Fruit fly (Drosophila melanogaster) whole organism, prepupa: ENCODE data around the gene CG33107.
A peak's percentile ranks its signal among the peaks of the same experiment; 100 is the strongest.

Experiments
- Blimp-1 ChIP-seq: fragments of 200-800 bp; sonication (Bioruptor generic); optimal IDR thresholded peaks from 3 replicates; lab custom pipeline; 2017; ENCODE audit warnings: missing biosample characterization, missing genetic modification characterization, mild to moderate bottlenecking, moderate library complexity, missing genetic modification reagents
- CG10631 ChIP-seq: fragments of 200-800 bp; sonication (Bioruptor generic); optimal IDR thresholded peaks from 2 replicates; lab custom pipeline; 2016; ENCODE audit warnings: missing biosample characterization, missing genetic modification characterization
- CG10669 ChIP-seq: fragments of 200-800 bp; sonication (Bioruptor generic); optimal IDR thresholded peaks from 3 replicates; lab custom pipeline; 2018; ENCODE audit warnings: missing biosample characterization, mild to moderate bottlenecking, missing genetic modification characterization, moderate library complexity
- CG11294 ChIP-seq: fragments of 200-800 bp; sonication (Bioruptor generic); IDR thresholded peaks from 2 replicates; pipeline ENCODE4 v1.3.6; 2022; ENCODE audit warnings: missing biosample characterization, missing genetic modification characterization
- CG11762 ChIP-seq: fragments of 200-800 bp; sonication (Bioruptor generic); optimal IDR thresholded peaks from 3 replicates; lab custom pipeline; 2016; ENCODE audit warnings: missing biosample characterization, missing genetic modification characterization; ENCODE audit not compliant: insufficient read depth
- CG15336 ChIP-seq: fragments of 200-800 bp; sonication (Bioruptor generic); IDR thresholded peaks from 2 replicates; pipeline ENCODE4 v1.3.6; 2022; ENCODE audit warnings: missing biosample characterization, missing genetic modification characterization
- CG16779 ChIP-seq: fragments of 200-800 bp; sonication (Bioruptor generic); optimal IDR thresholded peaks from 3 replicates; lab custom pipeline; 2017; ENCODE audit warnings: missing biosample characterization, mild to moderate bottlenecking, missing genetic modification characterization
- CG3032 ChIP-seq: fragments of 200-800 bp; optimal IDR thresholded peaks from 2 replicates; lab custom pipeline; 2019; ENCODE audit warnings: missing biosample characterization, mild to moderate bottlenecking, missing genetic modification characterization, moderate library complexity
- CG31627 ChIP-seq: fragments of 200-800 bp; sonication (Bioruptor generic); optimal IDR thresholded peaks from 3 replicates; lab custom pipeline; 2016; ENCODE audit warnings: missing biosample characterization, missing genetic modification characterization
- CG32006 ChIP-seq: fragments of 200-800 bp; sonication (Bioruptor generic); optimal IDR thresholded peaks from 3 replicates; lab custom pipeline; 2017; ENCODE audit warnings: missing biosample characterization, mild to moderate bottlenecking, missing genetic modification characterization
- CG34406 ChIP-seq: fragments of 200-800 bp; sonication (Bioruptor generic); optimal IDR thresholded peaks from 3 replicates; lab custom pipeline; 2016; ENCODE audit warnings: missing biosample characterization, missing genetic modification characterization
- CG3919 ChIP-seq: fragments of 200-800 bp; sonication (Bioruptor generic); optimal IDR thresholded peaks from 3 replicates; lab custom pipeline; 2016; ENCODE audit warnings: missing biosample characterization, missing genetic modification characterization
- CG4318 ChIP-seq: fragments of 200-800 bp; sonication (Bioruptor generic); optimal IDR thresholded peaks from 3 replicates; lab custom pipeline; 2017; ENCODE audit warnings: missing biosample characterization, mild to moderate bottlenecking, missing genetic modification characterization
- CG6163 ChIP-seq: fragments of 200-800 bp; sonication (Bioruptor generic); IDR thresholded peaks from 3 replicates; pipeline ENCODE4 v1.3.6; 2022; ENCODE audit warnings: missing biosample characterization, missing genetic modification characterization
- CG6276 ChIP-seq: fragments of 200-800 bp; sonication (Bioruptor generic); optimal IDR thresholded peaks from 2 replicates; lab custom pipeline; 2017; ENCODE audit warnings: missing biosample characterization, mild to moderate bottlenecking, missing genetic modification characterization
- CG6792 ChIP-seq: fragments of 200-800 bp; sonication (Bioruptor generic); optimal IDR thresholded peaks from 3 replicates; lab custom pipeline; 2016; ENCODE audit warnings: missing biosample characterization, missing genetic modification characterization
- CG6854 ChIP-seq: fragments of 200-800 bp; sonication (Bioruptor generic); optimal IDR thresholded peaks from 2 replicates; lab custom pipeline; 2017; ENCODE audit warnings: missing biosample characterization, mild to moderate bottlenecking, missing genetic modification characterization
- CG7368 ChIP-seq: fragments of 200-800 bp; sonication (Bioruptor generic); optimal IDR thresholded peaks from 3 replicates; lab custom pipeline; 2016; ENCODE audit warnings: missing biosample characterization, missing genetic modification characterization
- CG8119 ChIP-seq: fragments of 200-800 bp; sonication (Bioruptor generic); IDR thresholded peaks from 3 replicates; pipeline ENCODE4 v1.3.6; 2022; ENCODE audit warnings: missing biosample characterization, missing genetic modification characterization
- CG8319 ChIP-seq: fragments of 200-800 bp; sonication (Bioruptor generic); optimal IDR thresholded peaks from 3 replicates; lab custom pipeline; 2016; ENCODE audit warnings: missing biosample characterization, missing genetic modification characterization
- CG8632 ChIP-seq: fragments of 200-800 bp; sonication (Bioruptor generic); optimal IDR thresholded peaks from 3 replicates; lab custom pipeline; 2016; ENCODE audit warnings: missing biosample characterization, missing genetic modification characterization
- CG9139 ChIP-seq: fragments of 200-800 bp; sonication (Bioruptor generic); optimal IDR thresholded peaks from 3 replicates; lab custom pipeline; 2017; ENCODE audit warnings: missing biosample characterization, mild to moderate bottlenecking, missing genetic modification characterization
- Eip75B ChIP-seq: fragments of 200-800 bp; sonication (Bioruptor generic); optimal IDR thresholded peaks from 3 replicates; lab custom pipeline; 2016; ENCODE audit warnings: missing biosample characterization, missing genetic modification characterization
- Eip78C ChIP-seq: fragments of 200-800 bp; sonication (Bioruptor generic); peaks from one replicate; lab custom pipeline; 2016; ENCODE audit warnings: missing biosample characterization, missing genetic modification characterization
- Ets21C ChIP-seq: fragments of 200-800 bp; sonication (Bioruptor generic); optimal IDR thresholded peaks from 3 replicates; lab custom pipeline; 2016; ENCODE audit warnings: missing biosample characterization, missing genetic modification characterization
- Ets96B ChIP-seq: fragments of 200-800 bp; optimal IDR thresholded peaks from 2 replicates; lab custom pipeline; 2019; ENCODE audit warnings: missing biosample characterization, mild to moderate bottlenecking, missing genetic modification characterization, moderate library complexity
- Hr38 ChIP-seq: sonication (Bioruptor generic); optimal IDR thresholded peaks from 2 replicates; lab custom pipeline; 2016; ENCODE audit warnings: missing biosample characterization, missing genetic modification characterization
- Hr39 ChIP-seq: fragments of 200-800 bp; sonication (Bioruptor generic); optimal IDR thresholded peaks from 2 replicates; lab custom pipeline; 2016; ENCODE audit warnings: missing biosample characterization, missing genetic modification characterization
- Hr4 ChIP-seq: fragments of 200-800 bp; sonication (Bioruptor generic); optimal IDR thresholded peaks from 3 replicates; lab custom pipeline; 2016; ENCODE audit warnings: missing biosample characterization, missing genetic modification characterization
- Lpt ChIP-seq: fragments of 200-800 bp; sonication (Bioruptor generic); optimal IDR thresholded peaks from 3 replicates; lab custom pipeline; 2016; ENCODE audit warnings: missing biosample characterization, missing genetic modification characterization
- Met ChIP-seq: fragments of 200-800 bp; sonication (Bioruptor generic); optimal IDR thresholded peaks from 3 replicates; lab custom pipeline; 2016; ENCODE audit warnings: missing biosample characterization, missing genetic modification characterization
- OdsH ChIP-seq: fragments of 200-800 bp; sonication (Bioruptor generic); optimal IDR thresholded peaks from 3 replicates; lab custom pipeline; 2016; ENCODE audit warnings: missing biosample characterization, missing genetic modification characterization
- Smox ChIP-seq: fragments of 200-800 bp; sonication (Bioruptor generic); optimal IDR thresholded peaks from 3 replicates; lab custom pipeline; 2016; ENCODE audit warnings: missing biosample characterization, missing genetic modification characterization
- Sox14 ChIP-seq: fragments of 200-800 bp; sonication (Bioruptor generic); optimal IDR thresholded peaks from 3 replicates; lab custom pipeline; 2016; ENCODE audit warnings: missing biosample characterization, missing genetic modification characterization
- acj6 ChIP-seq: fragments of 200-800 bp; sonication (Bioruptor generic); optimal IDR thresholded peaks from 3 replicates; lab custom pipeline; 2016; ENCODE audit warnings: missing biosample characterization, missing genetic modification characterization
- cyc ChIP-seq: fragments of 200-800 bp; sonication (Bioruptor generic); optimal IDR thresholded peaks from 3 replicates; lab custom pipeline; 2016; ENCODE audit warnings: missing biosample characterization, missing genetic modification characterization
- dac ChIP-seq: fragments of 200-800 bp; sonication (Bioruptor generic); optimal IDR thresholded peaks from 2 replicates; lab custom pipeline; 2017; ENCODE audit warnings: missing biosample characterization, mild to moderate bottlenecking, missing genetic modification characterization
- dsx ChIP-seq: fragments of 200-800 bp; optimal IDR thresholded peaks from 3 replicates; lab custom pipeline; 2019; ENCODE audit warnings: missing biosample characterization, mild to moderate bottlenecking, missing genetic modification characterization, moderate library complexity; ENCODE audit not compliant: poor library complexity, severe bottlenecking
- esn ChIP-seq: fragments of 200-800 bp; sonication (Bioruptor generic); optimal IDR thresholded peaks from 2 replicates; lab custom pipeline; 2016; ENCODE audit warnings: missing biosample characterization, mild to moderate bottlenecking, missing genetic modification characterization, moderate library complexity
- fd59A ChIP-seq: fragments of 200-800 bp; sonication (Bioruptor generic); optimal IDR thresholded peaks from 2 replicates; lab custom pipeline; 2017; ENCODE audit warnings: missing biosample characterization, mild to moderate bottlenecking, missing genetic modification characterization, missing genetic modification reagents
- fd85E ChIP-seq: fragments of 200-800 bp; sonication (Bioruptor generic); optimal IDR thresholded peaks from 3 replicates; lab custom pipeline; 2016; ENCODE audit warnings: missing biosample characterization, missing genetic modification characterization
- fkh ChIP-seq: fragments of 200-800 bp; sonication (Bioruptor generic); optimal IDR thresholded peaks from 3 replicates; lab custom pipeline; 2017; ENCODE audit warnings: missing biosample characterization, mild to moderate bottlenecking, missing genetic modification characterization, moderate library complexity
- net ChIP-seq: fragments of 200-800 bp; sonication (Bioruptor generic); optimal IDR thresholded peaks from 3 replicates; lab custom pipeline; 2016; ENCODE audit warnings: missing biosample characterization, missing genetic modification characterization
- pdm3 ChIP-seq: fragments of 200-800 bp; sonication (Bioruptor generic); optimal IDR thresholded peaks from 3 replicates; lab custom pipeline; 2016; ENCODE audit warnings: missing biosample characterization, missing genetic modification characterization
- salr ChIP-seq, 2 experiments: fragments of 200-800 bp; sonication (Bioruptor generic); optimal IDR thresholded peaks; 3 replicates each; lab custom pipeline; 2016 to 2018; ENCODE audit warnings: missing biosample characterization in 2 of 2, missing genetic modification characterization in 2 of 2, mild to moderate bottlenecking in 1 of 2
- ss ChIP-seq, 2 experiments: fragments of 200-800 bp; sonication (Bioruptor generic); optimal IDR thresholded peaks; 2 replicates in 1 of 2; 3 replicates in 1 of 2; lab custom pipeline; 2017 to 2018; ENCODE audit warnings: mild to moderate bottlenecking in 2 of 2, missing biosample characterization in 2 of 2, missing genetic modification characterization in 2 of 2, moderate library complexity in 1 of 2
- svp ChIP-seq: fragments of 200-800 bp; sonication (Bioruptor generic); peaks from one replicate; lab custom pipeline; 2016; ENCODE audit warnings: missing biosample characterization, missing genetic modification characterization
- vri ChIP-seq: fragments of 200-800 bp; sonication (Bioruptor generic); optimal IDR thresholded peaks from 3 replicates; lab custom pipeline; 2016; ENCODE audit warnings: missing biosample characterization, mild to moderate bottlenecking, missing genetic modification characterization

CG33107 gene

dm6 chr3R:22590668-22591275, 6.3 kb upstream of the CG33107 start (continued):
- TF ChIP-seq CG11294 (GFP tag; lab: Robert Waterston, UW) = no peak; the same call in 1 of the 2 replicates
- TF ChIP-seq net = peak; percentile 76
- no peak for TF ChIP-seq Blimp-1 (GFP tag; lab: Kevin White, UChicago)
- peak; percentile 68 for TF ChIP-seq dac (GFP tag; lab: Kevin White, UChicago)
- TF ChIP-seq CG10669 (GFP tag; lab: Kevin White, UChicago) = no peak
- peak; percentile 65 for TF ChIP-seq acj6 (GFP tag; lab: Kevin White, UChicago)
- TF ChIP-seq CG8119 (GFP tag; lab: Robert Waterston, UW) = peak; percentile 71; the same call in 2 of the 3 replicates
- peak; percentile 72 for TF ChIP-seq pdm3 (GFP tag; lab: Kevin White, UChicago)
- TF ChIP-seq CG34406 (GFP tag; lab: Kevin White, UChicago) = peak; percentile 13
- TF ChIP-seq CG11762 = peak; percentile 24
- peak; percentile 40 for TF ChIP-seq fd59A (GFP tag; lab: Kevin White, UChicago)
- TF ChIP-seq vri = no peak
- TF ChIP-seq CG6163 (GFP tag; lab: Robert Waterston, UW) = peak; percentile 39; the same call in 2 of the 3 replicates
- TF ChIP-seq Met (GFP tag; lab: Kevin White, UChicago) = peak; percentile 50

- TF ChIP-seq Hr38 = no peak
- no peak for TF ChIP-seq CG8319 (GFP tag; lab: Kevin White, UChicago)
- TF ChIP-seq fkh (GFP tag; lab: Kevin White, UChicago) = peak; percentile 84
- peak; percentile 47 for TF ChIP-seq CG6276 (GFP tag; lab: Kevin White, UChicago)
- TF ChIP-seq Met (GFP tag; lab: Kevin White, UChicago) = no peak
- TF ChIP-seq Hr4 (GFP tag; lab: Kevin White, UChicago) = no peak
- no peak for TF ChIP-seq Sox14 (GFP tag; lab: Kevin White, UChicago)
- TF ChIP-seq CG8119 (GFP tag; lab: Robert Waterston, UW) = peak; percentile 28; the same call in 1 of the 3 replicates
- no peak for TF ChIP-seq acj6 (GFP tag; lab: Kevin White, UChicago)
- no peak for TF ChIP-seq dsx (GFP tag; lab: Kevin White, UChicago)
- peak; percentile 33 for TF ChIP-seq CG3032 (tag; lab: Kevin White, UChicago)
- peak in 1 of 2 experiments; percentile 10 for TF ChIP-seq salr (GFP tag; optimal IDR thresholded peaks at IDR 0.05; lab: Kevin White, UChicago)
- peak; percentile 44; the same call in 1 of the 2 replicates for TF ChIP-seq CG15336 (GFP tag; lab: Robert Waterston, UW)
- TF ChIP-seq Ets96B (tag; lab: Kevin White, UChicago) = no peak
- TF ChIP-seq CG16779 (tag; lab: Kevin White, UChicago) = no peak
- TF ChIP-seq esn = no peak
- no peak for TF ChIP-seq Hr39 (GFP tag; lab: Kevin White, UChicago)
- no peak for TF ChIP-seq CG6854 (GFP tag; lab: Kevin White, UChicago)
- TF ChIP-seq cyc (GFP tag; lab: Kevin White, UChicago) = no peak
- TF ChIP-seq Blimp-1 (GFP tag; lab: Kevin White, UChicago) = no peak
- no peak for TF ChIP-seq Eip75B
- peak; percentile 65 to 71 for TF ChIP-seq ss (GFP tag; optimal IDR thresholded peaks at IDR 0.05; lab: Kevin White, UChicago)
- no peak for TF ChIP-seq CG11294 (GFP tag; lab: Robert Waterston, UW)
- TF ChIP-seq CG11762 = no peak
- TF ChIP-seq Eip78C (GFP tag; lab: Kevin White, UChicago) = peak; percentile 43
- no peak for TF ChIP-seq CG4318 (GFP tag; lab: Kevin White, UChicago)
- TF ChIP-seq svp (GFP tag; lab: Kevin White, UChicago) = no peak
- peak; percentile 37 for TF ChIP-seq net
- TF ChIP-seq CG34406 (GFP tag; lab: Kevin White, UChicago) = no peak
- TF ChIP-seq Smox = no peak
- peak; percentile 39 for TF ChIP-seq CG3919
- TF ChIP-seq fd85E (GFP tag; lab: Kevin White, UChicago) = no peak
- TF ChIP-seq CG6792 (GFP tag; lab: Kevin White, UChicago) = no peak
- TF ChIP-seq CG31627 (GFP tag; lab: Kevin White, UChicago) = no peak
- TF ChIP-seq CG8632 (GFP tag; lab: Kevin White, UChicago) = no peak
- peak; percentile 17 for TF ChIP-seq CG10631 (GFP tag; lab: Kevin White, UChicago)
- TF ChIP-seq CG9139 (GFP tag; lab: Kevin White, UChicago) = peak; percentile 53
- no peak for TF ChIP-seq OdsH
- no peak for TF ChIP-seq CG32006 (GFP tag; lab: Kevin White, UChicago)
- no peak for TF ChIP-seq CG7368 (GFP tag; lab: Kevin White, UChicago)
- TF ChIP-seq Ets21C (GFP tag; lab: Kevin White, UChicago) = no peak
- no peak for TF ChIP-seq Lpt (GFP tag; lab: Kevin White, UChicago)
Observed at dm6 chr3R:22589311-22589710, 4.8 kb upstream of the CG33107 start.
